Worm (Caenorhabditis elegans): ENCODE results near the gene C14A6.6.
"Not testable (repeated sequence)": the region's sequence is repeated elsewhere in the genome, so short reads cannot be mapped to it uniquely, and the experiment has no call there.

DNA sequence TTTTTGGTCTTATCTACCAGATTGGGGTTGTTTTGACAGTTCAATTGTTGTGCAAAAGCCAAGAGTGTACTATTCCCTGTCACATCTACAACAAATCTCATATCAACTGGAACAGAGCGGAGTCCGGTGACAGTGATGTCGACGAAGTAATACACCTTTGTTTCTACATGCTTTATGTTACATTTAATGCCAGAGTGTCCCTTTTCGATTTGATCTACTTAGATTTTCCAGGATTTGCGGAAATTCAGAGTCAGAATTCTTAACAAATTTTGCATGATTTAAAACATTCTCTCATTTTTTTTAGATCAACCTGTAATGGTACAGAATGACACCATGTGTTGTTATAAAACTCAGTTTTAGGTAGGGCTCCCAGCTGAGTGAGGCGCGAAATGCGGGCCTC lies 49.1 kb upstream of the C14A6.6 start, which contains the start of gene F16H6.8:
- not testable (repeated sequence) for TF ChIP-seq med-1 (GFP tag; optimal IDR thresholded peaks at IDR 0.05; ENCODE audit: insufficient read depth); ztf-23 (GFP tag; IDR thresholded peaks at IDR 0.05); flt-1 (GFP tag; IDR thresholded peaks at IDR 0.05); cog-1 (tag; optimal IDR thresholded peaks at IDR 0.05); klf-2 (GFP tag; conservative IDR thresholded peaks at IDR 0.05); ref-1 (GFP tag; conservative IDR thresholded peaks at IDR 0.05); tab-1 (GFP tag; IDR thresholded peaks at IDR 0.05); T22C8.4 (GFP tag; IDR thresholded peaks at IDR 0.05); ztf-29 (GFP tag; IDR thresholded peaks at IDR 0.05)

All from whole organism, midembryonic.